Worm (Caenorhabditis elegans) whole organism, mixed stage, embryonic: ENCODE data around the gene nhr-31.

Experiments used
- blmp-1 ChIP-seq: fragments of 150-350 bp; optimal IDR thresholded peaks from 2 replicates; lab custom pipeline; 2014; ENCODE audit warnings: missing biosample characterization, missing genetic modification characterization
- elt-1 ChIP-seq: sonication (generic microtip); optimal IDR thresholded peaks from 2 replicates; lab custom pipeline; 2017; ENCODE audit warnings: missing genetic modification characterization, mild to moderate bottlenecking, missing compliant biosample characterization, antibody characterized with exemption, moderate library complexity, borderline replicate concordance; ENCODE audit not compliant: insufficient read depth
- elt-3 ChIP-seq: fragments of 150-350 bp; optimal IDR thresholded peaks from 2 replicates; lab custom pipeline; 2014; ENCODE audit warnings: missing biosample characterization, missing genetic modification characterization
- lin-13 ChIP-seq: fragments of 150-350 bp; optimal IDR thresholded peaks from 2 replicates; lab custom pipeline; 2014; ENCODE audit warnings: missing biosample characterization, missing genetic modification characterization
- lsy-2 ChIP-seq: fragments of 150-350 bp; optimal IDR thresholded peaks from 2 replicates; lab custom pipeline; 2014; ENCODE audit warnings: missing biosample characterization, missing genetic modification characterization
- mep-1 ChIP-seq: fragments of 150-350 bp; optimal IDR thresholded peaks from 2 replicates; lab custom pipeline; 2017; ENCODE audit warnings: missing biosample characterization, missing genetic modification reagents, missing genetic modification characterization, inconsistent platforms
- nhr-237 ChIP-seq: fragments of 150-350 bp; optimal IDR thresholded peaks from 2 replicates; lab custom pipeline; 2014; ENCODE audit warnings: missing biosample characterization, missing genetic modification characterization
- pha-4 ChIP-seq: fragments of 150-350 bp; optimal IDR thresholded peaks from 2 replicates; lab custom pipeline; 2018; ENCODE audit warnings: missing biosample characterization, missing genetic modification reagents, missing genetic modification characterization
- unc-39 ChIP-seq: fragments of 150-350 bp; optimal IDR thresholded peaks from 2 replicates; lab custom pipeline; 2014; ENCODE audit warnings: missing biosample characterization, missing genetic modification characterization
- unc-62 ChIP-seq: fragments of 150-350 bp; optimal IDR thresholded peaks from 2 replicates; lab custom pipeline; 2014; ENCODE audit warnings: missing biosample characterization, missing genetic modification reagents, missing genetic modification characterization
- ztf-11 ChIP-seq: fragments of 150-350 bp; optimal IDR thresholded peaks from 2 replicates; lab custom pipeline; 2014; ENCODE audit warnings: missing biosample characterization, missing genetic modification characterization

DNA sequence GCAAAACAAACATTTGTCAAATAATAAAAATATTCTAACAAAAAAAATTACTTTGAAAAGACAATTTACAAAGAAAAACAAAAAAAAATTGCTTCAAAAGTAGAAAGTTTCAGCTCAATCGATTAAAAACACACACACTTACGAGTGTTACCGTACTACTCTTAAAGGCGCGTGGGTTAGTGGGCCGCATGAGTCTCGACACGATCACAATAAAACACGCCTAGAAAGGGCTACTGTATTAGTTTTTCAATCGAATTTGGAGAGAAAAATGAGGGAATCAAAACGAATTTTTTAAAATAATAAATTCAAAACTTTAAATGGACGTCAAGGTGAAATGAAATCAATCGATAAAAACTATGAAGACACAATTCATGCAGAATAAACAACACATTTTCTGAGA is 18.8 kb downstream of the nhr-31 start:
- TF ChIP-seq lin-13 (tag; lab: Kevin White, UChicago) (no peak), unc-39 (tag; lab: Kevin White, UChicago) (no peak), elt-1 (tag; lab: Kevin White, UChicago) (no peak), lsy-2 (tag; lab: Kevin White, UChicago) (peak; percentile 5), elt-3 (tag; lab: Kevin White, UChicago) (no peak), mep-1 (tag; lab: Kevin White, UChicago) (no peak), nhr-237 (tag; lab: Kevin White, UChicago) (no peak), ztf-11 (tag; lab: Kevin White, UChicago) (no peak), unc-62 (GFP tag; lab: Kevin White, UChicago) (no peak), blmp-1 (tag; lab: Kevin White, UChicago) (no peak), pha-4 (tag; lab: Kevin White, UChicago) (no peak)
